Fruit fly (Drosophila melanogaster) whole organism, embryonic: ENCODE results near the gene Cip4.

Experiments
- Blimp-1 ChIP-seq: fragments of 200-800 bp; sonication (Bioruptor generic); optimal IDR thresholded peaks from 3 replicates; lab custom pipeline; 2018; ENCODE audit warnings: missing biosample characterization, missing genetic modification characterization, mild to moderate bottlenecking, moderate library complexity, missing genetic modification reagents
- CG10431 ChIP-seq: fragments of 200-800 bp; sonication (Bioruptor generic); optimal IDR thresholded peaks from 3 replicates; lab custom pipeline; 2018; ENCODE audit warnings: missing biosample characterization, mild to moderate bottlenecking, missing genetic modification characterization
- CG10462 ChIP-seq: fragments of 200-800 bp; sonication (Bioruptor generic); optimal IDR thresholded peaks from 2 replicates; lab custom pipeline; 2016; ENCODE audit warnings: missing biosample characterization, missing genetic modification characterization
- CG10959 ChIP-seq: fragments of 200-800 bp; sonication (Bioruptor generic); IDR thresholded peaks from 2 replicates; pipeline ENCODE4 v1.3.6; 2022; ENCODE audit warnings: missing biosample characterization, missing genetic modification characterization
- CG11504 ChIP-seq: fragments of 200-800 bp; sonication (Bioruptor generic); optimal IDR thresholded peaks from 3 replicates; lab custom pipeline; 2019; ENCODE audit warnings: missing biosample characterization, mild to moderate bottlenecking, missing genetic modification characterization, moderate library complexity
- CG12104 ChIP-seq: fragments of 200-800 bp; sonication (Bioruptor generic); optimal IDR thresholded peaks from 3 replicates; lab custom pipeline; 2016; ENCODE audit warnings: missing biosample characterization, missing genetic modification characterization
- CG12236 ChIP-seq: fragments of 200-800 bp; sonication (Bioruptor generic); optimal IDR thresholded peaks from 2 replicates; lab custom pipeline; 2016; ENCODE audit warnings: missing biosample characterization, missing genetic modification characterization
- CG14014 ChIP-seq: fragments of 200-800 bp; sonication (Bioruptor generic); IDR thresholded peaks from 2 replicates; pipeline ENCODE4 v1.3.6; 2022; ENCODE audit warnings: missing biosample characterization, missing genetic modification characterization
- CG14860 ChIP-seq: fragments of 200-800 bp; sonication (Bioruptor generic); IDR thresholded peaks from 3 replicates; pipeline ENCODE4 v1.3.6; 2022; ENCODE audit warnings: missing biosample characterization, missing genetic modification characterization; ENCODE audit not compliant: partially characterized antibody
- CG15073 ChIP-seq: fragments of 200-800 bp; sonication (Bioruptor generic); optimal IDR thresholded peaks from 2 replicates; lab custom pipeline; 2016; ENCODE audit warnings: missing biosample characterization, missing genetic modification characterization
- CG16815 ChIP-seq: fragments of 200-800 bp; sonication (Bioruptor generic); optimal IDR thresholded peaks from 3 replicates; lab custom pipeline; 2017; ENCODE audit warnings: missing biosample characterization, mild to moderate bottlenecking, missing genetic modification characterization
- CG17328 ChIP-seq: fragments of 200-800 bp; sonication (Bioruptor generic); IDR thresholded peaks from 2 replicates; pipeline ENCODE4 v1.3.6; 2022; ENCODE audit warnings: missing biosample characterization, missing genetic modification characterization
- CG17829 ChIP-seq: fragments of 200-800 bp; optimal IDR thresholded peaks from 2 replicates; lab custom pipeline; 2019; ENCODE audit warnings: missing biosample characterization, mild to moderate bottlenecking, missing genetic modification characterization, moderate library complexity
- CG18599 ChIP-seq: fragments of 200-800 bp; sonication (Bioruptor generic); optimal IDR thresholded peaks from 3 replicates; lab custom pipeline; 2017; ENCODE audit warnings: missing biosample characterization, missing genetic modification characterization, mild to moderate bottlenecking, moderate library complexity, missing genetic modification reagents
- CG33557 ChIP-seq: fragments of 200-800 bp; sonication (Bioruptor generic); optimal IDR thresholded peaks from 2 replicates; lab custom pipeline; 2019; ENCODE audit warnings: missing biosample characterization, mild to moderate bottlenecking, missing genetic modification characterization, moderate library complexity
- CG6813 ChIP-seq: fragments of 200-800 bp; sonication (Bioruptor generic); optimal IDR thresholded peaks from 2 replicates; lab custom pipeline; 2017; ENCODE audit warnings: missing biosample characterization, missing genetic modification characterization, mild to moderate bottlenecking, moderate library complexity, missing genetic modification reagents
- CG7987 ChIP-seq: fragments of 200-800 bp; sonication (Bioruptor generic); optimal IDR thresholded peaks from 2 replicates; lab custom pipeline; 2018; ENCODE audit warnings: missing biosample characterization, mild to moderate bottlenecking, missing genetic modification characterization, moderate library complexity
- CG8290 ChIP-seq, 3 experiments: fragments of 200-800 bp; sonication (Bioruptor generic); optimal IDR thresholded peaks; 2 replicates each; lab custom pipeline; 2016 to 2019; ENCODE audit warnings: missing biosample characterization in 3 of 3, missing genetic modification characterization in 3 of 3, mild to moderate bottlenecking in 2 of 3, moderate library complexity in 1 of 3
- CG8359 ChIP-seq: fragments of 200-800 bp; sonication (Bioruptor generic); optimal IDR thresholded peaks from 2 replicates; lab custom pipeline; 2017; ENCODE audit warnings: missing biosample characterization, mild to moderate bottlenecking, missing genetic modification characterization, borderline replicate concordance
- CG9797 ChIP-seq: fragments of 200-800 bp; sonication (Bioruptor generic); optimal IDR thresholded peaks from 3 replicates; lab custom pipeline; 2018; ENCODE audit warnings: missing biosample characterization, mild to moderate bottlenecking, missing genetic modification characterization
- CG9817 ChIP-seq: fragments of 200-800 bp; sonication (Bioruptor generic); optimal IDR thresholded peaks from 2 replicates; lab custom pipeline; 2018; ENCODE audit warnings: missing biosample characterization, mild to moderate bottlenecking, missing genetic modification characterization, moderate library complexity
- CTCF ChIP-seq: fragments of 200-800 bp; sonication (Bioruptor generic); optimal IDR thresholded peaks from 2 replicates; lab custom pipeline; 2017; ENCODE audit warnings: missing biosample characterization, mild to moderate bottlenecking, missing genetic modification characterization, moderate library complexity
- D ChIP-seq, 2 experiments: fragments of 200-800 bp in 1 of 2; fragments of >200 bp in 1 of 2; sonication (Bioruptor generic) in 1 of 2; optimal IDR thresholded peaks; 2 replicates in 1 of 2; 3 replicates in 1 of 2; lab custom pipeline; 2017; ENCODE audit warnings: mild to moderate bottlenecking in 1 of 2, missing biosample characterization in 1 of 2, missing genetic modification characterization in 1 of 2, missing genetic modification reagents in 1 of 2
- Eip74EF ChIP-seq, 2 experiments: fragments of 200-800 bp in 1 of 2; fragments of >200 bp in 1 of 2; sonication (Bioruptor generic) in 1 of 2; optimal IDR thresholded peaks; 2 replicates each; lab custom pipeline; 2017 to 2019; ENCODE audit warnings: missing biosample characterization in 2 of 2, missing genetic modification characterization in 2 of 2, mild to moderate bottlenecking in 1 of 2, moderate library complexity in 1 of 2
- Hr3 ChIP-seq: fragments of 200-800 bp; sonication (Bioruptor generic); optimal IDR thresholded peaks from 3 replicates; lab custom pipeline; 2016; ENCODE audit warnings: missing biosample characterization, missing genetic modification characterization
- Hr51 ChIP-seq, 2 experiments: fragments of 200-800 bp; sonication (Bioruptor generic); optimal IDR thresholded peaks; 2 replicates in 1 of 2; 3 replicates in 1 of 2; lab custom pipeline; 2016 to 2018; ENCODE audit warnings: missing biosample characterization in 2 of 2, missing genetic modification characterization in 2 of 2, mild to moderate bottlenecking in 1 of 2, moderate library complexity in 1 of 2
- Rx ChIP-seq: fragments of 200-800 bp; sonication (Bioruptor generic); IDR thresholded peaks from 2 replicates; pipeline ENCODE4 v1.3.6; 2022; ENCODE audit warnings: missing biosample characterization, missing genetic modification characterization
- bowl ChIP-seq: fragments of 200-800 bp; sonication (Bioruptor generic); IDR thresholded peaks from 2 replicates; pipeline ENCODE4 v1.3.6; 2022; ENCODE audit warnings: missing biosample characterization, missing genetic modification characterization
- fd64A ChIP-seq: fragments of 200-800 bp; sonication (Bioruptor generic); optimal IDR thresholded peaks from 3 replicates; lab custom pipeline; 2018; ENCODE audit warnings: missing biosample characterization, mild to moderate bottlenecking, missing genetic modification characterization
- gce ChIP-seq: fragments of 200-800 bp; sonication (Bioruptor generic); IDR thresholded peaks from 3 replicates; pipeline ENCODE4 v1.3.6; 2022; ENCODE audit warnings: missing biosample characterization, missing genetic modification characterization
- gcm2 ChIP-seq: fragments of 200-800 bp; sonication (Bioruptor generic); optimal IDR thresholded peaks from 2 replicates; lab custom pipeline; 2016; ENCODE audit warnings: missing biosample characterization, missing genetic modification characterization
- jing ChIP-seq: fragments of 200-800 bp; sonication (Bioruptor generic); optimal IDR thresholded peaks from 2 replicates; lab custom pipeline; 2018; ENCODE audit warnings: missing biosample characterization, mild to moderate bottlenecking, missing genetic modification characterization
- otp ChIP-seq: fragments of 200-800 bp; sonication (Bioruptor generic); IDR thresholded peaks from 3 replicates; pipeline ENCODE4, ENCODE4 v1.3.6; 2022; ENCODE audit warnings: missing biosample characterization, missing genetic modification characterization
- p53 ChIP-seq: fragments of 200-800 bp; sonication (Bioruptor generic); optimal IDR thresholded peaks from 2 replicates; lab custom pipeline; 2016; ENCODE audit warnings: missing biosample characterization, missing genetic modification characterization
- pfk ChIP-seq: fragments of 200-800 bp; sonication (Bioruptor generic); optimal IDR thresholded peaks from 2 replicates; lab custom pipeline; 2018; ENCODE audit warnings: missing biosample characterization, mild to moderate bottlenecking, missing genetic modification characterization, moderate library complexity
- pho ChIP-seq: fragments of 200-800 bp; sonication (Bioruptor generic); optimal IDR thresholded peaks from 2 replicates; lab custom pipeline; 2016; ENCODE audit warnings: missing biosample characterization, missing genetic modification characterization
- prd ChIP-seq, 3 experiments: fragments of >200 bp in 2 of 3; fragments of 200-800 bp in 1 of 3; sonication (Bioruptor generic) in 1 of 3; optimal IDR thresholded peaks in 2 of 3; IDR thresholded peaks in 1 of 3; 2 replicates in 2 of 3; 3 replicates in 1 of 3; pipeline versions ENCODE4 v1.3.6 to Lab custom; 2017 to 2022; ENCODE audit warnings: missing biosample characterization in 1 of 3, missing genetic modification characterization in 1 of 3
- pros ChIP-seq: fragments of 200-800 bp; sonication (Bioruptor generic); optimal IDR thresholded peaks from 3 replicates; lab custom pipeline; 2019; ENCODE audit warnings: missing biosample characterization, mild to moderate bottlenecking, missing genetic modification characterization, moderate library complexity
- ranshi ChIP-seq: fragments of 200-800 bp; sonication (Bioruptor generic); IDR thresholded peaks from 2 replicates; pipeline ENCODE4 v1.3.6; 2022; ENCODE audit warnings: missing biosample characterization, missing genetic modification characterization
- sd ChIP-seq: fragments of 200-800 bp; sonication (Bioruptor generic); optimal IDR thresholded peaks from 3 replicates; lab custom pipeline; 2018; ENCODE audit warnings: missing biosample characterization, mild to moderate bottlenecking, missing genetic modification characterization, moderate library complexity
- sens-2 ChIP-seq: fragments of 200-800 bp; sonication (Bioruptor generic); IDR thresholded peaks from 2 replicates; pipeline ENCODE4 v1.3.6; 2022; ENCODE audit warnings: missing biosample characterization, missing genetic modification characterization
- sima ChIP-seq: fragments of 200-800 bp; sonication (Bioruptor generic); optimal IDR thresholded peaks from 2 replicates; lab custom pipeline; 2016; ENCODE audit warnings: missing biosample characterization, missing genetic modification characterization
- so ChIP-seq: fragments of 200-800 bp; sonication (Bioruptor generic); IDR thresholded peaks from 3 replicates; pipeline ENCODE4 v1.3.6; 2022; ENCODE audit warnings: missing biosample characterization, missing genetic modification characterization
- sqz ChIP-seq: fragments of 200-800 bp; sonication (Bioruptor generic); optimal IDR thresholded peaks from 3 replicates; lab custom pipeline; 2018; ENCODE audit warnings: missing biosample characterization, mild to moderate bottlenecking, missing genetic modification characterization
- stc ChIP-seq: fragments of 200-800 bp; sonication (Bioruptor generic); IDR thresholded peaks from 2 replicates; pipeline ENCODE4 v1.3.6; 2022; ENCODE audit warnings: missing biosample characterization, missing genetic modification characterization
- sug ChIP-seq: fragments of 200-800 bp; optimal IDR thresholded peaks from 2 replicates; lab custom pipeline; 2019; ENCODE audit warnings: missing biosample characterization, mild to moderate bottlenecking, missing genetic modification characterization, moderate library complexity
- ttk ChIP-seq: fragments of 200-800 bp; sonication (Bioruptor generic); IDR thresholded peaks from 2 replicates; pipeline ENCODE4 v2.1.2; 2022; ENCODE audit warnings: missing biosample characterization, missing genetic modification characterization
- yki ChIP-seq: fragments of >200 bp; optimal IDR thresholded peaks from 3 replicates; lab custom pipeline; 2018

Gene Cip4

DNA sequence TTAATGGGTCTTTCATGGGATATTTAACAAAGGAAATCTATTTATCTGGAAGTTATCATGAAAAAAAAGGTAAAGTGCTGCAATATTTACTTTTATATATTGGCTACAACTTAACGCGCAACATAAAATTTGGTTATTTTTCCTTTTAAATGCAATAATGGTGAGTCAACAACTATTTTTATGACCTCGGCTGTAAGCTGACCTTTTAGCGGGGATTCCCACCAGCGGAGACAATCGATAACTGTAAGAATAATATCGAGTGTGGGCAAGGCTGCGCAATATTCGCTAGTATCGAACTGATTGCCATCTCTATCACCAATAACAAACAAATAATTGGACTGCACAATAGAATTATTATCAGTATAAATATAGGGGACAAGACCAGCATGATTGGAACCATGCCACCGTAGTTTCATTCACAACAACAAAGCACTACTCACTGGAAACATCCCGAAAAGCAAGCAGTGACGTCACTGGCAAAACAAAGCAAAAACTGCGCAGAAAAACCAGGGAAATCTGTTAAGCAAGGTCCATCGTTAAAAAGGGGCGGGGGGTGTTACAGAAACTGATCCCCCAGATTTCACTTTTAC, 39.4 kb upstream of the Cip4 start, which contains the start of gene Syx17 (continued):
- TF ChIP-seq bowl (GFP tag; lab: Robert Waterston, UW) (no peak), CG17829 (tag; lab: Kevin White, UChicago) (peak; percentile 71), CG10959 (GFP tag; lab: Robert Waterston, UW) (no peak), prd (optimal IDR thresholded peaks at IDR 0.05; lab: Kevin White, UChicago) (no peak), prd (GFP tag; IDR thresholded peaks at IDR 0.05; lab: Robert Waterston, UW) (peak; percentile 53; the same call in 2 of the 3 replicates), CG8290 (GFP tag; optimal IDR thresholded peaks at IDR 0.05; lab: Kevin White, UChicago) (peak; percentile 50), CG8290 (tag; optimal IDR thresholded peaks at IDR 0.05; lab: Kevin White, UChicago) (peak in 1 of 2 experiments; percentile 92), CG33557 (no peak), p53 (GFP tag; lab: Kevin White, UChicago) (peak; percentile 60), CG8359 (GFP tag; lab: Kevin White, UChicago) (no peak), gce (no peak), Hr3 (GFP tag; lab: Kevin White, UChicago) (peak; percentile 63), CTCF (peak; percentile 49), CG17328 (0 out of 2 replicates have a peak, but pooled peaks have one; percentile 42), Hr51 (GFP tag; optimal IDR thresholded peaks at IDR 0.05; lab: Kevin White, UChicago) (peak; percentile 60 to 74), sug (tag; lab: Kevin White, UChicago) (peak; percentile 75), pho (GFP tag; lab: Kevin White, UChicago) (peak; percentile 70), CG12104 (GFP tag; lab: Kevin White, UChicago) (peak; percentile 10), ranshi (GFP tag; lab: Robert Waterston, UW) (peak; percentile 48; the same call in 1 of the 2 replicates), fd64A (peak; percentile 29), yki (lab: Kevin White, UChicago) (no peak), CG10431 (no peak), sima (no peak), Blimp-1 (peak; percentile 51), sqz (GFP tag; lab: Kevin White, UChicago) (peak; percentile 42), sens-2 (GFP tag; lab: Robert Waterston, UW) (0 out of 2 replicates have a peak, but pooled peaks have one; percentile 11), CG9797 (peak; percentile 9), Rx (GFP tag; lab: Robert Waterston, UW) (no peak), pros (GFP tag; lab: Kevin White, UChicago) (no peak), gcm2 (GFP tag; lab: Kevin White, UChicago) (no peak), CG12236 (GFP tag; lab: Kevin White, UChicago) (peak; percentile 11), otp (GFP tag; lab: Robert Waterston, UW) (no peak; the same call in 2 of the 3 replicates), stc (GFP tag; lab: Robert Waterston, UW) (no peak), CG10462 (GFP tag; lab: Kevin White, UChicago) (peak; percentile 36), CG6813 (GFP tag; lab: Kevin White, UChicago) (peak; percentile 15), CG16815 (GFP tag; lab: Kevin White, UChicago) (no peak), CG9817 (tag; lab: Kevin White, UChicago) (peak; percentile 36), CG11504 (tag; lab: Kevin White, UChicago) (peak; percentile 64), CG15073 (no peak), sd (tag; lab: Kevin White, UChicago) (peak; percentile 29), CG18599 (peak; percentile 44), ttk (GFP tag; lab: Robert Waterston, UW) (peak; percentile 43), CG14014 (GFP tag; lab: Robert Waterston, UW) (0 out of 2 replicates have a peak, but pooled peaks have one; percentile 23), pfk (GFP tag; lab: Kevin White, UChicago) (no peak), so (no peak), D (optimal IDR thresholded peaks at IDR 0.05; lab: Kevin White, UChicago) (no peak), D (GFP tag; optimal IDR thresholded peaks at IDR 0.05; lab: Kevin White, UChicago) (peak; percentile 36), CG7987 (peak; percentile 60), Eip74EF (GFP tag; optimal IDR thresholded peaks at IDR 0.05; lab: Kevin White, UChicago) (peak in 1 of 2 experiments; percentile 53), CG14860 (peak; percentile 74), jing (GFP tag; lab: Kevin White, UChicago) (no peak)
